Worm (Caenorhabditis elegans) whole organism, mixed stage, embryonic: ENCODE results near the gene lgmn-1.

ENCODE experiments used
- ceh-83 ChIP-seq: fragments of 200-800 bp; sonication (Bioruptor generic); optimal IDR thresholded peaks from 2 replicates; lab custom pipeline; 2018; ENCODE audit warnings: mild to moderate bottlenecking, missing genetic modification characterization, missing compliant biosample characterization
- elt-3 ChIP-seq: fragments of 150-350 bp; optimal IDR thresholded peaks from 2 replicates; lab custom pipeline; 2014; ENCODE audit warnings: missing biosample characterization, missing genetic modification characterization
- lsy-2 ChIP-seq: fragments of 150-350 bp; optimal IDR thresholded peaks from 2 replicates; lab custom pipeline; 2014; ENCODE audit warnings: missing biosample characterization, missing genetic modification characterization
- nhr-12 ChIP-seq: fragments of 150-350 bp; optimal IDR thresholded peaks from 2 replicates; lab custom pipeline; 2014; ENCODE audit warnings: missing biosample characterization, missing genetic modification characterization
- nhr-237 ChIP-seq: fragments of 150-350 bp; optimal IDR thresholded peaks from 2 replicates; lab custom pipeline; 2014; ENCODE audit warnings: missing biosample characterization, missing genetic modification characterization
- nhr-76 ChIP-seq: sonication (generic microtip); optimal IDR thresholded peaks from 2 replicates; lab custom pipeline; 2017; ENCODE audit warnings: missing biosample characterization, missing genetic modification characterization
- pha-4 ChIP-seq: fragments of 150-350 bp; optimal IDR thresholded peaks from 2 replicates; lab custom pipeline; 2018; ENCODE audit warnings: missing biosample characterization, missing genetic modification reagents, missing genetic modification characterization
- snpc-4 ChIP-seq: fragments of 150-350 bp; optimal IDR thresholded peaks from 2 replicates; lab custom pipeline; 2014; ENCODE audit warnings: missing biosample characterization, missing genetic modification characterization
- unc-120 ChIP-seq: sonication (generic microtip); optimal IDR thresholded peaks from 2 replicates; lab custom pipeline; 2017; ENCODE audit warnings: missing genetic modification characterization, missing compliant biosample characterization; ENCODE audit not compliant: poor library complexity, severe bottlenecking
- unc-62 ChIP-seq: fragments of 150-350 bp; optimal IDR thresholded peaks from 2 replicates; lab custom pipeline; 2014; ENCODE audit warnings: missing biosample characterization, missing genetic modification reagents, missing genetic modification characterization

DNA sequence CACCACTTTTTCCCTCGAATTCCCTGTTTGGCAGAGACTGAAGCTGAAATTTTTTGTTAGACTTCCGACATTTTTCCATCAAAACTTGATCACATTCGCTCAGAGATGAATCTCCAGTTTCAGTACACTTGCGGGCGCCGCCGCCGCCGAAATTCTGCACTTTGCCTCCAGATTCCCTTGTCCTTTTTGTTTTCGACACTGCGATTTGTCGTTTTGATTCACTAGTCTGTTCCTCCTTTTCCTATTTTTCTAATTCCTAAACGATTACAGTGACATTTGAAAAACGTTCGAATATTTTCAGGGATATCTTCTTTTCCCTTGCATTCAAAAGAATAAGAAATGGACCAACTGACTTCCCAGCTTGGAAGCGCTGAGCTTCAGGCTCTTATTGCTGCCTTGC is 27.9 kb downstream of the lgmn-1 start, which contains the start of gene F45D3.2:
- TF ChIP-seq ceh-83 (GFP tag; lab: Kevin White, UChicago) = no peak
- no peak for TF ChIP-seq nhr-76 (tag; lab: Kevin White, UChicago)
- no peak for TF ChIP-seq nhr-237 (tag; lab: Kevin White, UChicago)
- TF ChIP-seq snpc-4 (tag; lab: Kevin White, UChicago) = no peak
- no peak for TF ChIP-seq nhr-12 (tag; lab: Kevin White, UChicago)
- TF ChIP-seq pha-4 (tag; lab: Kevin White, UChicago) = no peak
- no peak for TF ChIP-seq unc-120 (tag; lab: Kevin White, UChicago)
- no peak for TF ChIP-seq elt-3 (tag; lab: Kevin White, UChicago)
- no peak for TF ChIP-seq lsy-2 (tag; lab: Kevin White, UChicago)
- TF ChIP-seq unc-62 = no peak
